Fruit fly (Drosophila melanogaster): ENCODE results near the gene Pits.

Gene Pits

DNA sequence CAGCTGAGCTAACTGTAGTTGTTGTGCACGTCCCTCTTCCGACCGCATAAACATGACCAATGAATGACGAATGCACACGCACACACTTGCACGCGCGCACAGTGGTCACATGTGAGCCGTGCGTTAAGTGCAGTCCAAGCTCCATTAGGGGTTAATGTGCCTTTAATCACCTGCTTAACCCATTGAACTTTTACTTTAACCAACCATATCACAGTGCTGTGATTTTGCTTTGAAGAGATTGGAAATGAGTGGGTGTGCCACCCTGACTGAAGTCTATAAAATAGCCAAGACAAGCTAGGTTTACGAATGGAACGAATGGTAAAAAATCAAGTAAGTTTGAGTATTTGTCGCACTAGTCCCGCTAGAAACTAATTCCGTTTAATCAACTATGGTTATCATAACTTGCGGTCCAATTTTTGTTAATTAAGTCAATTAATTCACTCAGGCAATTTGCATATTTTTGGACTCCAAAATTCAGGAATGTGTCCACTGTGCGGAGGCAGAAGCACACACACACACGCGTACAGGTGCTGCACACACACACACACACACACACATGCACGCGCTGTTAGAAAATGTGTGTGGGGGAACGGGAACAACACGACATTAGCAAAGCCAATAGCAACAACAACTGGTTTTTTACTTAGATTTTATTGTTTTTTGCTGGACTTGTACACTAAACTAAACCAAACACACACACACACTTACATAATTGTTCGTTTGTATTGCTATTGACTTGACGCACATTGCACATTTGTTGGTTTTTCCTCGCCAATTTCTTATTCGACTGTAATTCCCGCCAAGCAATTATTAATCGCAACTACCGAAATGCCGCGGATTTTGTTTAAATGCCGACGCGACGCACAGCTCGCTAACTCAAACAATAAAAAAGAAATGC is 8.5 kb upstream of the Pits start (continued):
- TF ChIP-seq Eip93F (GFP tag; optimal IDR thresholded peaks at IDR 0.05) (no peak), CG6792 (GFP tag; optimal IDR thresholded peaks at IDR 0.05) (peak; percentile 75), CG11902 (GFP tag; optimal IDR thresholded peaks at IDR 0.05) (peak; percentile 50), vri (GFP tag; optimal IDR thresholded peaks at IDR 0.05) (peak; percentile 49), esn (GFP tag; optimal IDR thresholded peaks at IDR 0.05) (peak; percentile 85), CG6854 (GFP tag; optimal IDR thresholded peaks at IDR 0.05) (peak; percentile 14), CG8119 (GFP tag; IDR thresholded peaks at IDR 0.05) (peak; percentile 50; the same call in 2 of the 3 replicates), CG6808 (GFP tag; optimal IDR thresholded peaks at IDR 0.05) (peak; percentile 80), spab (GFP tag; optimal IDR thresholded peaks at IDR 0.05) (peak; percentile 61), OdsH (GFP tag; optimal IDR thresholded peaks at IDR 0.05) (peak; percentile 80), CG11762 (GFP tag; optimal IDR thresholded peaks at IDR 0.05; ENCODE audit: insufficient read depth) (peak; percentile 67), cyc (GFP tag; optimal IDR thresholded peaks at IDR 0.05) (peak; percentile 71), Sox102F (GFP tag; optimal IDR thresholded peaks at IDR 0.05) (peak; percentile 74), CG16779 (tag; optimal IDR thresholded peaks at IDR 0.05) (peak; percentile 43), svp (GFP tag) (peak; percentile 90), Hr39 (GFP tag; optimal IDR thresholded peaks at IDR 0.05) (peak; percentile 80), CG3919 (GFP tag; optimal IDR thresholded peaks at IDR 0.05) (peak; percentile 58), CG4318 (GFP tag; optimal IDR thresholded peaks at IDR 0.05) (peak; percentile 81), Ets21C (GFP tag; optimal IDR thresholded peaks at IDR 0.05) (peak; percentile 77), lz (GFP tag; optimal IDR thresholded peaks at IDR 0.05) (peak; percentile 75), Blimp-1 (GFP tag; optimal IDR thresholded peaks at IDR 0.05) (peak; percentile 38), dac (GFP tag; optimal IDR thresholded peaks at IDR 0.05) (peak; percentile 73), Lpt (GFP tag; optimal IDR thresholded peaks at IDR 0.05) (peak; percentile 67), Sox14 (GFP tag; optimal IDR thresholded peaks at IDR 0.05) (peak; percentile 85), pdm3 (GFP tag; optimal IDR thresholded peaks at IDR 0.05) (peak; percentile 82), CG8632 (GFP tag; optimal IDR thresholded peaks at IDR 0.05) (peak; percentile 68), CG6276 (GFP tag; optimal IDR thresholded peaks at IDR 0.05) (peak; percentile 81)

DNA sequence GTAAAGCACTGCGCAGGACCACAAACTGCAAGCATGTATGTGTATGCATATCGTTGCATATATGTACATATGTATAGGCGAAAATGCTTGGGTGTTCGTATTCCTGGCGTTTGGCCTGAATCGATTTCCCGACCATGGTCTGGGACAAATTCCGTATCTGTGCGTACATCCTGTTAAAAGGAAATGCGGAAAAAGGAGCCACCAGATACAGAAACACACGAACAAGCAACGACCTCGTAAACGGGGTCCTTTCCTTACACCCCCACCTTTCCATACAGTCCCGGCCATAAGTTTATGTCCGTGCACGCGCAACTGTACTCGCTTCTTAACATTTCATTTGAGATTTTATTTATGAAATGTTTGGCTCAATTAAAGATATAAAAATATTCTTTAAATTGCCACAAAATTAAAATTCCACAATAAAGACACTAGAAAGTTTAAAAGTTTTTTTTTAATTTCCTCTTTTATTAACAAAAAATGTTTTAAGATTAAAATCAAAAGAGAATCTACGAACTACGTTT is 937 bp upstream of the Pits start:
- TF ChIP-seq lz (GFP tag; optimal IDR thresholded peaks at IDR 0.05) (no peak), Eip78C (GFP tag) (peak; percentile 71)

dm6 chrX:12582661-12582983 is 371 bp downstream of the Pits start:
- peak; percentile 20 for TF ChIP-seq CG6276 (GFP tag; optimal IDR thresholded peaks at IDR 0.05)
- TF ChIP-seq Blimp-1 (GFP tag; optimal IDR thresholded peaks at IDR 0.05): no peak
- TF ChIP-seq fd85E (GFP tag; optimal IDR thresholded peaks at IDR 0.05): no peak
- no peak for TF ChIP-seq dsx (GFP tag; optimal IDR thresholded peaks at IDR 0.05; ENCODE audit: poor library complexity, severe bottlenecking)
- TF ChIP-seq cyc (GFP tag; optimal IDR thresholded peaks at IDR 0.05): no peak

DNA sequence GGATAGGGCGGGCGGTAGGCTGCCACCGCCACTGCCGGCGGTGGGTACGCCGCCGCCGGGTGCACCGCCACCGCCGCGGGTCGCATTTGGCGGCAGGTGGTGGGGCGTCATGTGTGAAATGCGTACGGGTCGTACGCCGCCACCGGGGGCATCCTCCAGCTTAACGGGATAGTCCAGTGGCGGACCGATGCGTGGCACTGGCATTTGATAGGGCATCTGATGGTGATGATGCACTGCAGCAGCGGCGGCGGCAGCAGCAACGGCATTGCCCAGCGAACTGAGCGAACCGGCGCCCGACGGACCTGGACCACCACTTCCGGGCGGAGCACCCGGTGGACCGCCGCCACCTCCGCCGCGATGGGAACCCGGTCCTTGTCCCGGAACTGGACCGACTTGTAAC is 1.1 kb downstream of the Pits start:
- no peak for TF ChIP-seq CG6854 (GFP tag; optimal IDR thresholded peaks at IDR 0.05)
- no peak for TF ChIP-seq CG32006 (GFP tag; optimal IDR thresholded peaks at IDR 0.05)
- TF ChIP-seq Ets21C (GFP tag; optimal IDR thresholded peaks at IDR 0.05): no peak
- TF ChIP-seq fd59A (GFP tag; optimal IDR thresholded peaks at IDR 0.05): no peak
- TF ChIP-seq spab (GFP tag; optimal IDR thresholded peaks at IDR 0.05): no peak
- TF ChIP-seq Gug (GFP tag; IDR thresholded peaks at IDR 0.05): no peak
- TF ChIP-seq fkh (GFP tag; optimal IDR thresholded peaks at IDR 0.05): no peak
- no peak for TF ChIP-seq cyc (GFP tag; optimal IDR thresholded peaks at IDR 0.05)
- no peak for TF ChIP-seq CG3919 (GFP tag; optimal IDR thresholded peaks at IDR 0.05)
- no peak for TF ChIP-seq CG11762 (GFP tag; optimal IDR thresholded peaks at IDR 0.05; ENCODE audit: insufficient read depth)

Measured in whole organism, prepupa.